Fruit fly (Drosophila melanogaster) whole organism, wandering third instar larva: ENCODE data around the gene hdm.
A peak's percentile ranks its signal among the peaks of the same experiment; 100 is the strongest.

Source experiments
- Abd-B ChIP-seq: fragments of >200 bp; optimal IDR thresholded peaks from 2 replicates; lab custom pipeline; 2017; ENCODE audit warnings: missing biosample characterization, missing genetic modification characterization
- Dfd ChIP-seq: fragments of >200 bp; optimal IDR thresholded peaks from 2 replicates; lab custom pipeline; 2017; ENCODE audit warnings: missing biosample characterization, missing genetic modification characterization
- Hr78 ChIP-seq: fragments of >200 bp; optimal IDR thresholded peaks from 2 replicates; lab custom pipeline; 2017; ENCODE audit warnings: missing biosample characterization, missing genetic modification characterization
- dmrt93B ChIP-seq: fragments of 200-800 bp; sonication (Bioruptor generic); optimal IDR thresholded peaks from 2 replicates; lab custom pipeline; 2018; ENCODE audit warnings: missing biosample characterization, mild to moderate bottlenecking, missing genetic modification characterization
- ey ChIP-seq: fragments of 200-800 bp; sonication (Bioruptor generic); optimal IDR thresholded peaks from 2 replicates; lab custom pipeline; 2016; ENCODE audit warnings: missing biosample characterization, missing genetic modification characterization
- h ChIP-seq: fragments of 200-800 bp; sonication (Bioruptor generic); optimal IDR thresholded peaks from 3 replicates; lab custom pipeline; 2016; ENCODE audit warnings: missing biosample characterization, mild to moderate bottlenecking, missing genetic modification characterization
- psq ChIP-seq: fragments of 200-800 bp; sonication (Bioruptor generic); optimal IDR thresholded peaks from 3 replicates; lab custom pipeline; 2017; ENCODE audit warnings: missing biosample characterization, mild to moderate bottlenecking, missing genetic modification characterization, moderate library complexity
- rgr ChIP-seq: fragments of 200-800 bp; sonication (Bioruptor generic); optimal IDR thresholded peaks from 3 replicates; lab custom pipeline; 2016; ENCODE audit warnings: missing biosample characterization, mild to moderate bottlenecking, missing genetic modification characterization

DNA sequence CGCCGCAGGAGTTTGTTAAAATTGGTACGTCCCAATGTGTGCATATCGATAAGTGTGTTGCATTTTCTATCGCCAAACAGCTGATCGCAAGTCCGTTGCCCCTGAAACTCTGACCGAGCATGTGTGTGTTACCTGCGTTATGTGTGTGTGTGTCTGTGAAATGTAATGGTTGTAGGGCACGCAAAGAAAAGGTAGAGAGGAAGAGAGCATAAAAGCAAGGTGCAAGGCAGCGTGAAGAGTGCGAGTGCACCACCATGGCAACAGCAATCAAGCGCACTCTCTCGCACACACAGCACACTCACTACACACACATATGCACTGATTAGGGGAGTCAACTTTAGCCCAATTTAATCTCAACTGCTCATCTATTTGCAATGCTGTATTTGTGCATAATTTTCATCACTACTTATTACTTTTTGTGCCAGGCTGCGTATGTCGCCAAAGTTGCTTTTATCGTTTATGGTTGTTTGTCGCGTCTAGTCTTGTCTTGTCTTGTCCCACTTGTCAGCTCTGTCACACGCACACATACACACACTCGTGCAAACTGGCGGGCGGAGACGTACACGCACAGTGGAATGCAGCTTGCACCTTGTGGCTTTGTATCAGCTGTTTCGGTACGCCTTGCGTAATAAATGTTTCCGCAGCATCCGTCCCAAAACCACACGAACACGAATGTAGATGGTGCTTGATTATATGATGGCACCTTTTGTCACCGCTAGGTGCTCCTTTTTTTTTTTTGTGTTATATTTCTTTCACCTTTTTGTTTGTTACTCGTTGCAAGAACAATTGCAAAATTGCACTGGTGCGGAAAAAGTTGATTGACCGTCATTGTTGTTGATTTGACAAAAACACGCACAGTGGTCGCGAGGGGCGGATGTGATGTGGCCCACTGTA, 17.9 kb upstream of the hdm start:
- TF ChIP-seq ey (peak; percentile 71), h (GFP tag; lab: Kevin White, UChicago) (peak; percentile 70), psq (GFP tag; lab: Kevin White, UChicago) (peak; percentile 58), dmrt93B (peak; percentile 75), Dfd (GFP tag; lab: Kevin White, UChicago) (no peak), Hr78 (GFP tag; lab: Kevin White, UChicago) (no peak), Abd-B (GFP tag; lab: Kevin White, UChicago) (no peak), rgr (GFP tag; lab: Kevin White, UChicago) (peak; percentile 54)
